Fruit fly (Drosophila melanogaster): ENCODE results near the gene CG5282.

DNA sequence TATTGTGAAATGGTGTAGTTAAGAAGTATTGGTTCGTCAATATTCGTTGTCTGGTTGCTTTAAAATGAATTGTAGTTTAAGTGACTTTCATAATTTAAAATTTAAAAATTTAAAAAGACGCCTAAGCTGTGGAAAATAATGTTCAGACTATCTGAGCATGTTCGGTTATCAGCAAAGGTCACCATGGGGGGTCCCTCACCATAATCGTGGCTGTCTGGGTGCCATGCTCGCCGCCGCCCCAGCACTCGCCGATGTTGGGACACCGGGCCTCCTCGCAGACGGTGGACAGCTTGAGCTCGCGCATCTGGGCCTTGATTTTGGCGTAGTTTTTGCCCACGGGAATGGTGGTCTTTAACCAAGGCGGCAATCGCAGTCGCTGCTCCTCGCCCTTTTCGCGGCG, 5.7 kb upstream of the CG5282 start:
- no peak for TF ChIP-seq inv (GFP tag; IDR thresholded peaks at IDR 0.05; ENCODE audit: partially characterized antibody)
- no peak for TF ChIP-seq H2.0 (GFP tag; IDR thresholded peaks at IDR 0.05)
- no peak for TF ChIP-seq Dip3 (GFP tag; optimal IDR thresholded peaks at IDR 0.05)
- TF ChIP-seq HmgZ (tag; optimal IDR thresholded peaks at IDR 0.05), result no peak
- no peak for TF ChIP-seq Sox102F (GFP tag; optimal IDR thresholded peaks at IDR 0.05)
- TF ChIP-seq Lpt (GFP tag; optimal IDR thresholded peaks at IDR 0.05), result no peak
- TF ChIP-seq Atf6 (GFP tag; IDR thresholded peaks at IDR 0.05), result no peak
- no peak for TF ChIP-seq CG14710 (tag; optimal IDR thresholded peaks at IDR 0.05)
- TF ChIP-seq CG17385 (GFP tag; optimal IDR thresholded peaks at IDR 0.05), result no peak
- no peak for TF ChIP-seq Hr51 (GFP tag; optimal IDR thresholded peaks at IDR 0.05)

Data from whole organism, embryonic.